ENCODE assay signal across 6 worm cellular contexts in genomic region chrV:17662260-17662659, ce11.
TF ChIP-seq lines count a peak whose summit lies in the region.

No protein-coding gene starts in this region.

TF ChIP-seq in whole organism, L1 larva, 84 proteins besides CTCF, POLR2A, EP300 and RAD21:
- no peak for TF ChIP-seq lin-15B (tag; optimal IDR thresholded peaks at IDR 0.05; lab: Kevin White, UChicago)
- peak; percentile 44 for TF ChIP-seq nhr-20 (tag; optimal IDR thresholded peaks at IDR 0.05; lab: Kevin White, UChicago)
- TF ChIP-seq xbp-1 (tag; optimal IDR thresholded peaks at IDR 0.05; lab: Kevin White, UChicago), result no peak
- peak; percentile 69 for TF ChIP-seq pqm-1 (tag; optimal IDR thresholded peaks at IDR 0.05; lab: Kevin White, UChicago)
- TF ChIP-seq lin-35 (GFP tag; optimal IDR thresholded peaks at IDR 0.05; lab: Kevin White, UChicago), result peak in 1 of 2 experiments; percentile 4
- TF ChIP-seq elt-2 (tag; optimal IDR thresholded peaks at IDR 0.05; lab: Kevin White, UChicago), result peak; percentile 93
TF ChIP-seq in whole organism, L1 larva: peak in this region for 4.

TF ChIP-seq in whole organism, L2 larva, 48 proteins besides CTCF, POLR2A, EP300 and RAD21:
- no peak for TF ChIP-seq ztf-1 (GFP tag; conservative IDR thresholded peaks at IDR 0.05; lab: Robert Waterston, UW)
- no peak for TF ChIP-seq sem-4 (tag; optimal IDR thresholded peaks at IDR 0.05; lab: Kevin White, UChicago)
- no peak for TF ChIP-seq nhr-21 (tag; optimal IDR thresholded peaks at IDR 0.05; lab: Kevin White, UChicago)
- TF ChIP-seq ceh-82 (tag; optimal IDR thresholded peaks at IDR 0.05; lab: Kevin White, UChicago), result no peak
- TF ChIP-seq sma-9 (GFP tag; optimal IDR thresholded peaks at IDR 0.05; lab: Kevin White, UChicago), result peak; percentile 70
- TF ChIP-seq sma-9 (tag; optimal IDR thresholded peaks at IDR 0.05; lab: Kevin White, UChicago), result no peak
- TF ChIP-seq lin-39 (tag; optimal IDR thresholded peaks at IDR 0.05; lab: Kevin White, UChicago), result no peak
- peak; percentile 35 for TF ChIP-seq crh-2 (tag; optimal IDR thresholded peaks at IDR 0.05; lab: Kevin White, UChicago)
- TF ChIP-seq blmp-1 (tag; optimal IDR thresholded peaks at IDR 0.05; lab: Kevin White, UChicago; ENCODE audit: insufficient read depth), result no peak
- peak; percentile 83 for TF ChIP-seq fos-1 (tag; optimal IDR thresholded peaks at IDR 0.05; lab: Kevin White, UChicago)
- no peak for TF ChIP-seq dmd-4 (tag; optimal IDR thresholded peaks at IDR 0.05; lab: Kevin White, UChicago)
- no peak for TF ChIP-seq C34F6.9 (tag; optimal IDR thresholded peaks at IDR 0.05; lab: Kevin White, UChicago)
- no peak for TF ChIP-seq ztf-4 (tag; optimal IDR thresholded peaks at IDR 0.05; lab: Kevin White, UChicago)
- no peak for TF ChIP-seq R02D3.7 (tag; optimal IDR thresholded peaks at IDR 0.05; lab: Kevin White, UChicago)

TF ChIP-seq in whole organism, L3 larva, 47 proteins besides CTCF, POLR2A, EP300 and RAD21:
- TF ChIP-seq elt-2 (tag; optimal IDR thresholded peaks at IDR 0.05; lab: Kevin White, UChicago) (peak; percentile 96), pqm-1 (tag; optimal IDR thresholded peaks at IDR 0.05; lab: Kevin White, UChicago) (peak; percentile 81), daf-12 (tag; optimal IDR thresholded peaks at IDR 0.05; lab: Kevin White, UChicago) (no peak), aly-2 (tag; optimal IDR thresholded peaks at IDR 0.05; lab: Kevin White, UChicago) (no peak)
TF ChIP-seq in whole organism, L3 larva: peak in this region for 2.

TF ChIP-seq in whole organism, L4 larva, 104 proteins besides CTCF, POLR2A, EP300 and RAD21:
- TF ChIP-seq php-3 (GFP tag; IDR thresholded peaks at IDR 0.05; lab: Robert Waterston, UW) (peak; percentile 65; the same call in 1 of the 2 replicates), hlh-11 (tag; optimal IDR thresholded peaks at IDR 0.05; lab: Kevin White, UChicago) (peak; percentile 57), nhr-48 (tag; optimal IDR thresholded peaks at IDR 0.05; lab: Kevin White, UChicago) (no peak), dmd-6 (GFP tag; IDR thresholded peaks at IDR 0.05; lab: Robert Waterston, UW) (peak; percentile 86), pqm-1 (tag; optimal IDR thresholded peaks at IDR 0.05; lab: Kevin White, UChicago) (peak; percentile 82), nhr-77 (tag; optimal IDR thresholded peaks at IDR 0.05; lab: Kevin White, UChicago) (no peak), fkh-10 (GFP tag; optimal IDR thresholded peaks at IDR 0.05; lab: Kevin White, UChicago) (no peak), aha-1 (tag; lab: Kevin White, UChicago) (peak; percentile 40), daf-16 (GFP tag; optimal IDR thresholded peaks at IDR 0.05; lab: Kevin White, UChicago) (no peak), daf-16 (tag; optimal IDR thresholded peaks at IDR 0.05; lab: Kevin White, UChicago) (peak; percentile 92), lin-38 (GFP tag; IDR thresholded peaks at IDR 0.05; lab: Robert Waterston, UW) (no peak), tra-1 (GFP tag; IDR thresholded peaks at IDR 0.05; lab: Robert Waterston, UW) (0 out of 2 replicates have a peak, but pooled peaks have one; percentile 34), lsy-2 (tag; optimal IDR thresholded peaks at IDR 0.05; lab: Kevin White, UChicago) (no peak), hif-1 (tag; optimal IDR thresholded peaks at IDR 0.05; lab: Kevin White, UChicago) (no peak), nhr-6 (tag; optimal IDR thresholded peaks at IDR 0.05; lab: Kevin White, UChicago) (no peak), ceh-62 (tag; optimal IDR thresholded peaks at IDR 0.05; lab: Kevin White, UChicago) (no peak), nhr-28 (tag; optimal IDR thresholded peaks at IDR 0.05; lab: Kevin White, UChicago) (peak; percentile 58)
TF ChIP-seq in whole organism, L4 larva: peak in this region for 8.

TF ChIP-seq in whole organism, late embryonic, 69 proteins besides CTCF, POLR2A, EP300 and RAD21:
- no peak for TF ChIP-seq K02D7.2 (tag; optimal IDR thresholded peaks at IDR 0.05; lab: Kevin White, UChicago)
- TF ChIP-seq elt-2 (tag; optimal IDR thresholded peaks at IDR 0.05; lab: Kevin White, UChicago), result peak; percentile 90

TF ChIP-seq in whole organism, young adult, 124 proteins besides CTCF, POLR2A, EP300 and RAD21:
- no peak for TF ChIP-seq attf-6 (GFP tag; IDR thresholded peaks at IDR 0.05; lab: Robert Waterston, UW)
- no peak for TF ChIP-seq rpc-1 (optimal IDR thresholded peaks at IDR 0.05; lab: Kevin White, UChicago)
- TF ChIP-seq rpc-1 (tag; optimal IDR thresholded peaks at IDR 0.05; lab: Kevin White, UChicago), result no peak
- peak; percentile 87 for TF ChIP-seq nhr-80 (tag; optimal IDR thresholded peaks at IDR 0.05; lab: Kevin White, UChicago)
- TF ChIP-seq zim-3 (tag; optimal IDR thresholded peaks at IDR 0.05; lab: Kevin White, UChicago), result no peak
- peak; percentile 41 for TF ChIP-seq atf-7 (tag; optimal IDR thresholded peaks at IDR 0.05; lab: Kevin White, UChicago)
- TF ChIP-seq bed-1 (GFP tag; IDR thresholded peaks at IDR 0.05; lab: Robert Waterston, UW), result no peak
- TF ChIP-seq ceh-40 (GFP tag; IDR thresholded peaks at IDR 0.05; lab: Robert Waterston, UW), result no peak
- no peak for TF ChIP-seq hrde-1 (tag; optimal IDR thresholded peaks at IDR 0.05; lab: Kevin White, UChicago; ENCODE audit: borderline replicate concordance)
- TF ChIP-seq F57A8.1 (GFP tag; optimal IDR thresholded peaks at IDR 0.05; lab: Kevin White, UChicago), result no peak
- no peak for TF ChIP-seq snpc-4 (GFP tag; optimal IDR thresholded peaks at IDR 0.05; lab: Kevin White, UChicago)
- peak in 1 of 4 experiments; percentile 0 for TF ChIP-seq snpc-4 (tag; optimal IDR thresholded peaks at IDR 0.05; lab: Kevin White, UChicago)
- TF ChIP-seq egl-18 (GFP tag; IDR thresholded peaks at IDR 0.05; lab: Robert Waterston, UW), result no peak
- no peak for TF ChIP-seq D2030.7 (GFP tag; IDR thresholded peaks at IDR 0.05; lab: Robert Waterston, UW)
